Worm (Caenorhabditis elegans): ENCODE results near the gene wapl-1.

wapl-1 gene

DNA sequence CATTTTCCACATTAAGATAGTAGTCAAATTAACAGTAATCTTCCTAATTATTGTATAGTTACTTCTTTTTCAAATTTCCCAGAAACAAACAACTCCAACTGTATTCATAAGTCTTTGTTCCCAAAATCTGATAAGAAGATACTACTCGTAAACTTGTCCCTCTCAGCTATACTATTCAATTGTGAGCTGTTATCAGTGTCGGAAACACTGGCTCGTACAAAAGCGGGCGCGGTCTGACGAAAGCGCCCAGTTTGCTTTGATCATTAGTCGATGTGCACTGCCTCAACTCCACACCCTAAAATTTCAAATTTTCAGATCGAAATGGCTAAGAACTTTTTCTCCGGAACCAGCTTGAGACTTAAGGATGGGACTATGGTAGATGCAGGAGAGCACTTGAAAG lies 41.2 kb upstream of the wapl-1 start, which contains the start of gene trx-3:
trx-3 (plus strand) TSS at position 291 of the 400 bp plus-strand sequence.
- TF ChIP-seq nhr-23 (tag; optimal IDR thresholded peaks at IDR 0.05), result no peak
- no peak for TF ChIP-seq nhr-76 (tag; optimal IDR thresholded peaks at IDR 0.05)
- TF ChIP-seq jun-1 (tag; optimal IDR thresholded peaks at IDR 0.05), result no peak
- peak; percentile 86 for TF ChIP-seq pqm-1 (tag; optimal IDR thresholded peaks at IDR 0.05)
- TF ChIP-seq nhr-25 (tag; optimal IDR thresholded peaks at IDR 0.05), result no peak
- TF ChIP-seq nhr-43 (tag; optimal IDR thresholded peaks at IDR 0.05; ENCODE audit: poor library complexity, severe bottlenecking), result no peak
- TF ChIP-seq ztf-4 (tag; optimal IDR thresholded peaks at IDR 0.05), result no peak
- no peak for TF ChIP-seq hmg-11 (tag; optimal IDR thresholded peaks at IDR 0.05)
- TF ChIP-seq tbx-2 (tag; optimal IDR thresholded peaks at IDR 0.05), result no peak
- no peak for TF ChIP-seq lin-39 (tag; optimal IDR thresholded peaks at IDR 0.05)
- TF ChIP-seq ceh-16 (tag; optimal IDR thresholded peaks at IDR 0.05), result no peak
- TF ChIP-seq fkh-10 (GFP tag; optimal IDR thresholded peaks at IDR 0.05), result no peak
- TF ChIP-seq skn-1 (tag; optimal IDR thresholded peaks at IDR 0.05), result no peak
- no peak for TF ChIP-seq fos-1 (tag; optimal IDR thresholded peaks at IDR 0.05)
- no peak for TF ChIP-seq snpc-4 (tag; optimal IDR thresholded peaks at IDR 0.05)
- TF ChIP-seq elt-2 (tag; optimal IDR thresholded peaks at IDR 0.05), result peak; percentile 82
- TF ChIP-seq pha-4 (tag; optimal IDR thresholded peaks at IDR 0.05), result peak; percentile 36

- TF ChIP-seq pqm-1 (tag; optimal IDR thresholded peaks at IDR 0.05), result peak; percentile 78
- TF ChIP-seq elt-2 (tag; optimal IDR thresholded peaks at IDR 0.05), result peak; percentile 73
- TF ChIP-seq snpc-4 (tag; optimal IDR thresholded peaks at IDR 0.05), result no peak
Observed at ce11 chrIV:4484555-4484954, 39.0 kb upstream of the wapl-1 start.

DNA sequence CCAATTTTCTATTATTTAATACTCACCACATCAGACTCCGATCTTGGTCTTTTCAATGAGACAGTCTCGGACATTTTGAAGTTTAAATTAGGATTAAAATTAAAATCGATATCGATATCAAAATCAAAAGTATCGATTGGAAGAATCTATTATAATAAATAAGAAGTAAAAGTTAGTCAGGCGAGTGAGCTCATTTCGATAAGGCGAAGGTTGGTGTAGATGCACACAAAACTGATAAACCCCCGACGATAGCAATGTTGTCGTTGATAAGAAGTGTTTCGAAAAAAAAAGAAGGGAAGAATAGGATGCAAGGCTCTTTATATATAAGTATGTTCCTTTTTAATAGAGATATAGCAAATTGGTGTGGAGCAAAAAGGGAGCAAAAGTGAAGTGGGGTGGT lies 37.0 kb upstream of the wapl-1 start, which contains the start of gene M01H9.4:
M01H9.4 (minus strand) TSS at position 379 of the 400 bp plus-strand sequence.
- TF ChIP-seq pqm-1 (tag; optimal IDR thresholded peaks at IDR 0.05) (peak; percentile 82), elt-2 (tag; optimal IDR thresholded peaks at IDR 0.05) (peak; percentile 97), pha-4 (tag; optimal IDR thresholded peaks at IDR 0.05) (peak; percentile 55), unc-39 (tag; optimal IDR thresholded peaks at IDR 0.05) (no peak), ceh-28 (tag; optimal IDR thresholded peaks at IDR 0.05) (peak; percentile 60), jun-1 (tag; optimal IDR thresholded peaks at IDR 0.05) (peak; percentile 70)

DNA sequence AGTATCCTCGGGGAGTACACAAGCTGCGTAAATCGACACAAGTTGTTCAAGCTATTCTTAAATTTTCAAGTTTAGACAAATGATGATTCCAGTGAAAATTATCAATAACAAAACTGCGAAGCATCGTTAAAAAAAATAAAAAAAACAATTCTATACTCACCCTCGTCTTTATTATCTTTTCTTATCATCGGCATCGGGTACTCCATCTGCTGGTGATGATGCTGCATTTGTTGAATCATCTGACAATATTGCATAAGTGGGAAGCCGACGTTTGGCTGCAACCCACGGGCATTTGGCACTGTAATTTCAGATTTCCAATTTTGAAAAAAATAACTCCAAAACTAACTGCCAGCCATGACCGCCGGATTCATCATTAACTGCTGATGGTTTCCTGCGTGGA lies 35.8 kb upstream of the wapl-1 start:
- TF ChIP-seq elt-2 (tag; optimal IDR thresholded peaks at IDR 0.05) (peak; percentile 59), nhr-25 (tag; optimal IDR thresholded peaks at IDR 0.05) (no peak), pqm-1 (tag; optimal IDR thresholded peaks at IDR 0.05) (peak; percentile 22)

- TF ChIP-seq ztf-11 (tag; optimal IDR thresholded peaks at IDR 0.05), result no peak
Observed at ce11 chrIV:4480027-4480426, 34.5 kb upstream of the wapl-1 start, which contains the start of gene M01H9.10. TSS of gene M01H9.10 (minus strand) at chrIV:4480127.

DNA sequence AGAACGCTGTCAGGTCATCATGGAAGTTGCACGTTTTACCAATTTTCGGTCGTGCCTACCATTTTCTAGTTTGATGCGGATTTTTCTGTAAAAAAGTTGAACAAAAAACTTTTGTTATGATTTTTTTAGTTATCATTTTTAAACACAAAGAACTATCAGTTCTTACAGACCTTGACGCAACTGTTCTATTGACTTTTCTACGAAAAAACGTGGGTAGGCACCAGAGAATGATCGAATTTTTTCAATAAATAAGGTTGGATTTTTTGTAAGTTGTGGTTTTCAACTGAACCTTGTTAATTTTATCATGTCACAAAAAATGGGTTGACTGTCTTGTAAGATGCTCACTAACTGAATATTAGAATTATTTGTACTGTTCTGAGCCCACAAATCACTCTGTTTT lies 33.1 kb upstream of the wapl-1 start:
- TF ChIP-seq lin-15B (tag; optimal IDR thresholded peaks at IDR 0.05) (no peak), unc-39 (tag; optimal IDR thresholded peaks at IDR 0.05) (no peak), fkh-2 (tag; optimal IDR thresholded peaks at IDR 0.05) (no peak), ceh-9 (tag; optimal IDR thresholded peaks at IDR 0.05) (no peak), lsy-12 (tag; optimal IDR thresholded peaks at IDR 0.05) (no peak), pqm-1 (tag; optimal IDR thresholded peaks at IDR 0.05) (peak; percentile 31), ama-1 (optimal IDR thresholded peaks at IDR 0.05) (no peak), nhr-23 (tag; optimal IDR thresholded peaks at IDR 0.05) (no peak), pha-4 (tag; optimal IDR thresholded peaks at IDR 0.05) (peak; percentile 24), unc-62 (GFP tag; optimal IDR thresholded peaks at IDR 0.05) (no peak), ceh-28 (tag; optimal IDR thresholded peaks at IDR 0.05) (no peak), nhr-67 (tag; optimal IDR thresholded peaks at IDR 0.05) (no peak), elt-1 (tag; optimal IDR thresholded peaks at IDR 0.05) (no peak), eor-1 (tag; optimal IDR thresholded peaks at IDR 0.05) (no peak), nhr-25 (tag; optimal IDR thresholded peaks at IDR 0.05) (no peak)

DNA sequence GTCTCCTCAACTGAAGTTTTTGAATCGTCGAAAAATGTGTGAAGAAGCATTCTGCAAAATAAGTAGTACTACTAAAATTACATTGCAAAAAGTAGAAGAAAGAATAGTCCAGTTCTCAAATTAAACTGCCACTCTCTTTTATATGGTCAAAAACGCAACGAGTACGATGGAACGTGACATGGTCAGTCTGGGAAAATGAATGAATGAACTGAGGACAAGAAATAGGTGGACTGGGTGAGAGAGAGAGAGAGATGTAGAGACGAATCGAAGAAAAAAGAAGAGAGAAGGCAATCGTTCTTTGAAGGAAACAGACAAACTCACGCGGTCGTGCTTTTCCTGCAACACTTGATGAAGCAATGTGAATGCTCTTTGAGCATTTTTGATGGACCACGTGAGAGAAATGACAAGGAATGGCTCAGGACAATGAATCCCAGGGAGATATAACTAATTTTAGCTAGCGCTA lies 31.5 kb upstream of the wapl-1 start, which contains the start of gene M01H9.3:
M01H9.3 (minus strand) TSS at position 51 of the 463 bp plus-strand sequence.
- TF ChIP-seq aly-2 (tag; optimal IDR thresholded peaks at IDR 0.05) (no peak), nhr-11 (tag; optimal IDR thresholded peaks at IDR 0.05) (no peak), mml-1 (tag; optimal IDR thresholded peaks at IDR 0.05) (no peak), unc-62 (GFP tag; optimal IDR thresholded peaks at IDR 0.05) (no peak), ztf-11 (tag; optimal IDR thresholded peaks at IDR 0.05) (no peak), unc-39 (tag; optimal IDR thresholded peaks at IDR 0.05) (no peak), ceh-28 (tag; optimal IDR thresholded peaks at IDR 0.05) (no peak), R02D3.7 (tag; optimal IDR thresholded peaks at IDR 0.05) (no peak), sea-2 (GFP tag; optimal IDR thresholded peaks at IDR 0.05) (no peak), eor-1 (tag; optimal IDR thresholded peaks at IDR 0.05) (no peak), fkh-10 (GFP tag; optimal IDR thresholded peaks at IDR 0.05) (no peak), nhr-43 (tag; optimal IDR thresholded peaks at IDR 0.05; ENCODE audit: poor library complexity, severe bottlenecking) (no peak), mdl-1 (tag; optimal IDR thresholded peaks at IDR 0.05) (peak; percentile 63), jun-1 (tag; optimal IDR thresholded peaks at IDR 0.05) (no peak), ceh-16 (tag; optimal IDR thresholded peaks at IDR 0.05) (no peak), pha-4 (tag; optimal IDR thresholded peaks at IDR 0.05) (peak; percentile 54), nhr-76 (tag; optimal IDR thresholded peaks at IDR 0.05) (no peak), pqm-1 (tag; optimal IDR thresholded peaks at IDR 0.05) (peak; percentile 41), ZK546.5 (tag; optimal IDR thresholded peaks at IDR 0.05) (no peak), nhr-28 (tag; optimal IDR thresholded peaks at IDR 0.05) (no peak), nhr-67 (tag; optimal IDR thresholded peaks at IDR 0.05) (no peak), elt-1 (tag; optimal IDR thresholded peaks at IDR 0.05) (no peak), nhr-25 (tag; optimal IDR thresholded peaks at IDR 0.05) (peak; percentile 46), ceh-9 (tag; optimal IDR thresholded peaks at IDR 0.05) (no peak), tbx-2 (tag; optimal IDR thresholded peaks at IDR 0.05) (no peak), ceh-82 (tag; optimal IDR thresholded peaks at IDR 0.05) (no peak)

Measured in whole organism, L3 larva.